Fruit fly (Drosophila melanogaster) whole organism, embryonic: ENCODE data around the gene Invadolysin.
A peak's percentile ranks its signal among the peaks of the same experiment; 100 is the strongest.

Source experiments
- Asciz ChIP-seq: fragments of 200-800 bp; sonication (Bioruptor generic); optimal IDR thresholded peaks from 2 replicates; lab custom pipeline; 2017; ENCODE audit warnings: missing biosample characterization, mild to moderate bottlenecking, missing genetic modification characterization, missing genetic modification reagents
- Awh ChIP-seq: fragments of 200-800 bp; sonication (Bioruptor generic); IDR thresholded peaks from 2 replicates; pipeline ENCODE4, ENCODE4 v1.3.6; 2022; ENCODE audit warnings: missing biosample characterization, missing genetic modification characterization
- CG10431 ChIP-seq: fragments of 200-800 bp; sonication (Bioruptor generic); optimal IDR thresholded peaks from 3 replicates; lab custom pipeline; 2018; ENCODE audit warnings: missing biosample characterization, mild to moderate bottlenecking, missing genetic modification characterization
- CG10543 ChIP-seq: fragments of 200-800 bp; sonication (Bioruptor generic); optimal IDR thresholded peaks from 3 replicates; lab custom pipeline; 2017; ENCODE audit warnings: missing biosample characterization, mild to moderate bottlenecking, missing genetic modification characterization, moderate library complexity
- CG10959 ChIP-seq: fragments of 200-800 bp; sonication (Bioruptor generic); IDR thresholded peaks from 2 replicates; pipeline ENCODE4 v1.3.6; 2022; ENCODE audit warnings: missing biosample characterization, missing genetic modification characterization
- CG11723 ChIP-seq: fragments of 200-800 bp; sonication (Bioruptor generic); optimal IDR thresholded peaks from 2 replicates; lab custom pipeline; 2017; ENCODE audit warnings: missing biosample characterization, mild to moderate bottlenecking, missing genetic modification characterization
- CG12391 ChIP-seq: fragments of 200-800 bp; sonication (Bioruptor generic); optimal IDR thresholded peaks from 3 replicates; lab custom pipeline; 2018; ENCODE audit warnings: missing biosample characterization, mild to moderate bottlenecking, missing genetic modification characterization, moderate library complexity
- CG1602 ChIP-seq: fragments of 200-800 bp; sonication (Bioruptor generic); optimal IDR thresholded peaks from 3 replicates; lab custom pipeline; 2016; ENCODE audit warnings: missing biosample characterization, missing genetic modification characterization
- CG1647 ChIP-seq: fragments of 200-800 bp; sonication (Bioruptor generic); optimal IDR thresholded peaks from 3 replicates; lab custom pipeline; 2016; ENCODE audit warnings: missing biosample characterization, missing genetic modification characterization
- CG17612 ChIP-seq: fragments of 200-800 bp; sonication (Bioruptor generic); IDR thresholded peaks from 2 replicates; pipeline ENCODE4 v1.3.6; 2022; ENCODE audit warnings: missing biosample characterization, missing genetic modification characterization
- CG17829 ChIP-seq: fragments of 200-800 bp; optimal IDR thresholded peaks from 2 replicates; lab custom pipeline; 2019; ENCODE audit warnings: missing biosample characterization, mild to moderate bottlenecking, missing genetic modification characterization, moderate library complexity
- CG18764 ChIP-seq: fragments of 200-800 bp; sonication (Bioruptor generic); optimal IDR thresholded peaks from 3 replicates; lab custom pipeline; 2016; ENCODE audit warnings: missing biosample characterization, missing genetic modification characterization
- CG2199 ChIP-seq: fragments of 200-800 bp; sonication (Bioruptor generic); IDR thresholded peaks from 3 replicates; pipeline ENCODE4 v1.3.6; 2022; ENCODE audit warnings: missing biosample characterization, missing genetic modification characterization
- CG3065 ChIP-seq: fragments of 200-800 bp; sonication (Bioruptor generic); optimal IDR thresholded peaks from 2 replicates; lab custom pipeline; 2016; ENCODE audit warnings: missing biosample characterization, missing genetic modification characterization
- CG32767 ChIP-seq: fragments of 200-800 bp; sonication (Bioruptor generic); IDR thresholded peaks from 2 replicates; pipeline ENCODE4 v1.3.6; 2022; ENCODE audit warnings: missing biosample characterization, missing genetic modification characterization
- CG32772 ChIP-seq: fragments of 200-800 bp; sonication (Bioruptor generic); IDR thresholded peaks from 2 replicates; pipeline ENCODE4 v1.3.6; 2022; ENCODE audit warnings: missing biosample characterization, missing genetic modification characterization
- CG4282 ChIP-seq: fragments of 200-800 bp; sonication (Bioruptor generic); optimal IDR thresholded peaks from 2 replicates; lab custom pipeline; 2016; ENCODE audit warnings: missing biosample characterization, missing genetic modification characterization
- CG8359 ChIP-seq: fragments of 200-800 bp; sonication (Bioruptor generic); optimal IDR thresholded peaks from 2 replicates; lab custom pipeline; 2017; ENCODE audit warnings: missing biosample characterization, mild to moderate bottlenecking, missing genetic modification characterization, borderline replicate concordance
- CG8924 ChIP-seq: fragments of 200-800 bp; optimal IDR thresholded peaks from 3 replicates; lab custom pipeline; 2019; ENCODE audit warnings: missing biosample characterization, mild to moderate bottlenecking, missing genetic modification characterization, moderate library complexity
- CG9797 ChIP-seq: fragments of 200-800 bp; sonication (Bioruptor generic); optimal IDR thresholded peaks from 3 replicates; lab custom pipeline; 2018; ENCODE audit warnings: missing biosample characterization, mild to moderate bottlenecking, missing genetic modification characterization
- D19A ChIP-seq: fragments of 200-800 bp; optimal IDR thresholded peaks from 3 replicates; lab custom pipeline; 2019; ENCODE audit warnings: missing biosample characterization, mild to moderate bottlenecking, missing genetic modification characterization, moderate library complexity
- E2f2 ChIP-seq: fragments of 200-800 bp; sonication (Bioruptor generic); IDR thresholded peaks from 2 replicates; pipeline ENCODE4 v1.3.6; 2022; ENCODE audit warnings: missing biosample characterization, missing genetic modification characterization
- H15 ChIP-seq: fragments of 200-800 bp; sonication (Bioruptor generic); IDR thresholded peaks from 3 replicates; pipeline ENCODE4 v1.3.6; 2022; ENCODE audit warnings: missing biosample characterization, missing genetic modification characterization
- Hmr ChIP-seq: fragments of 200-800 bp; sonication (Bioruptor generic); optimal IDR thresholded peaks from 3 replicates; lab custom pipeline; 2017; ENCODE audit warnings: mild to moderate bottlenecking, missing biosample characterization, missing genetic modification reagents, missing genetic modification characterization
- Hr39 ChIP-seq: fragments of >200 bp; optimal IDR thresholded peaks from 2 replicates; lab custom pipeline; 2017
- Jarid2 ChIP-seq: fragments of 200-800 bp; sonication (Bioruptor generic); optimal IDR thresholded peaks from 3 replicates; lab custom pipeline; 2017; ENCODE audit warnings: mild to moderate bottlenecking, missing biosample characterization, missing genetic modification reagents, missing genetic modification characterization
- Meics ChIP-seq: fragments of 200-800 bp; sonication (Bioruptor generic); optimal IDR thresholded peaks from 2 replicates; lab custom pipeline; 2017; ENCODE audit warnings: missing biosample characterization, mild to moderate bottlenecking, missing genetic modification characterization
- Mrtf ChIP-seq: fragments of 200-800 bp; sonication (Bioruptor generic); IDR thresholded peaks from 3 replicates; pipeline ENCODE4 v1.3.6; 2022; ENCODE audit warnings: missing biosample characterization, missing genetic modification characterization
- Oaz ChIP-seq: fragments of 200-800 bp; sonication (Bioruptor generic); IDR thresholded peaks from 2 replicates; pipeline ENCODE4 v1.3.6; 2022; ENCODE audit warnings: missing biosample characterization, missing genetic modification characterization
- Side ChIP-seq: fragments of 200-800 bp; sonication (Bioruptor generic); optimal IDR thresholded peaks from 2 replicates; lab custom pipeline; 2016; ENCODE audit warnings: missing biosample characterization, missing genetic modification characterization
- bsh ChIP-seq, 2 experiments: fragments of 200-800 bp; sonication (Bioruptor generic); optimal IDR thresholded peaks; 2 replicates each; lab custom pipeline; 2017 to 2018; ENCODE audit warnings: mild to moderate bottlenecking in 2 of 2, missing biosample characterization in 2 of 2, missing genetic modification characterization in 2 of 2, moderate library complexity in 1 of 2
- caup ChIP-seq: fragments of 200-800 bp; sonication (Bioruptor generic); optimal IDR thresholded peaks from 3 replicates; lab custom pipeline; 2017; ENCODE audit warnings: missing biosample characterization, mild to moderate bottlenecking, missing genetic modification characterization, moderate library complexity; ENCODE audit not compliant: severe bottlenecking
- corto ChIP-seq: fragments of 200-800 bp; sonication (Bioruptor generic); optimal IDR thresholded peaks from 2 replicates; lab custom pipeline; 2016; ENCODE audit warnings: missing biosample characterization, mild to moderate bottlenecking, missing genetic modification characterization, moderate library complexity
- dysf ChIP-seq: fragments of 200-800 bp; sonication (Bioruptor generic); IDR thresholded peaks from 3 replicates; pipeline ENCODE4 v1.3.6; 2022; ENCODE audit warnings: missing biosample characterization, missing genetic modification characterization
- fru ChIP-seq: fragments of >200 bp; optimal IDR thresholded peaks from 2 replicates; lab custom pipeline; 2017
- gro ChIP-seq: fragments of 200-800 bp; sonication (Bioruptor generic); optimal IDR thresholded peaks from 2 replicates; lab custom pipeline; 2016; ENCODE audit warnings: missing biosample characterization, missing genetic modification characterization
- gt ChIP-seq: fragments of 200-800 bp; sonication (Bioruptor generic); IDR thresholded peaks from 2 replicates; pipeline ENCODE4 v1.3.6; 2022; ENCODE audit warnings: missing biosample characterization, missing genetic modification characterization
- lov ChIP-seq, 2 experiments: fragments of 200-800 bp in 1 of 2; fragments of >200 bp in 1 of 2; sonication (Bioruptor generic) in 1 of 2; IDR thresholded peaks in 1 of 2; optimal IDR thresholded peaks in 1 of 2; 2 replicates in 1 of 2; 3 replicates in 1 of 2; pipeline versions ENCODE4 v1.3.6 to Lab custom; 2017 to 2022; ENCODE audit warnings: missing biosample characterization in 1 of 2, missing genetic modification characterization in 1 of 2
- mirr ChIP-seq: fragments of 200-800 bp; sonication (Bioruptor generic); optimal IDR thresholded peaks from 3 replicates; lab custom pipeline; 2018; ENCODE audit warnings: missing biosample characterization, mild to moderate bottlenecking, missing genetic modification characterization
- nerfin-1 ChIP-seq: fragments of 200-800 bp; sonication (Bioruptor generic); optimal IDR thresholded peaks from 3 replicates; lab custom pipeline; 2019; ENCODE audit warnings: missing biosample characterization, mild to moderate bottlenecking, missing genetic modification characterization, moderate library complexity
- pita ChIP-seq: fragments of 200-800 bp; sonication (Bioruptor generic); optimal IDR thresholded peaks from 2 replicates; lab custom pipeline; 2017; ENCODE audit warnings: missing biosample characterization, mild to moderate bottlenecking, missing genetic modification characterization
- run ChIP-seq: fragments of 200-800 bp; sonication (Bioruptor generic); optimal IDR thresholded peaks from 3 replicates; lab custom pipeline; 2018; ENCODE audit warnings: missing biosample characterization, mild to moderate bottlenecking, missing genetic modification characterization
- sens ChIP-seq: fragments of 200-800 bp; sonication (Bioruptor generic); peaks from one replicate; lab custom pipeline; 2016; ENCODE audit warnings: missing biosample characterization, missing genetic modification characterization
- slou ChIP-seq: fragments of 200-800 bp; sonication (Bioruptor generic); optimal IDR thresholded peaks from 3 replicates; lab custom pipeline; 2016; ENCODE audit warnings: missing biosample characterization, missing genetic modification characterization
- slp2 ChIP-seq: fragments of 200-800 bp; sonication (Bioruptor generic); optimal IDR thresholded peaks from 2 replicates; lab custom pipeline; 2016; ENCODE audit warnings: missing biosample characterization, missing genetic modification characterization
- ssp ChIP-seq: fragments of 200-800 bp; sonication (Bioruptor generic); IDR thresholded peaks from 2 replicates; pipeline ENCODE4 v1.3.6; 2022; ENCODE audit warnings: missing biosample characterization, missing genetic modification characterization
- trh ChIP-seq: fragments of 200-800 bp; sonication (Bioruptor generic); optimal IDR thresholded peaks from 2 replicates; lab custom pipeline; 2016; ENCODE audit warnings: missing biosample characterization, missing genetic modification characterization
- vfl ChIP-seq: fragments of 200-800 bp; sonication (Bioruptor generic); optimal IDR thresholded peaks from 2 replicates; lab custom pipeline; 2016; ENCODE audit warnings: missing biosample characterization, missing genetic modification characterization
- wor ChIP-seq: fragments of 200-800 bp; sonication (Bioruptor generic); IDR thresholded peaks from 2 replicates; pipeline ENCODE4 v1.3.6; 2022; ENCODE audit warnings: missing biosample characterization, missing genetic modification characterization
- yki ChIP-seq: fragments of >200 bp; optimal IDR thresholded peaks from 3 replicates; lab custom pipeline; 2018
- zen2 ChIP-seq: fragments of 200-800 bp; sonication (Bioruptor generic); IDR thresholded peaks from 3 replicates; pipeline ENCODE4 v1.3.6; 2022; ENCODE audit warnings: missing biosample characterization, missing genetic modification characterization; ENCODE audit not compliant: partially characterized antibody
- zf30C ChIP-seq: fragments of 200-800 bp; sonication (Bioruptor generic); optimal IDR thresholded peaks from 3 replicates; lab custom pipeline; 2018; ENCODE audit warnings: missing biosample characterization, mild to moderate bottlenecking, missing genetic modification characterization

Invadolysin gene

dm6 chr3R:10130091-10130490, 14.4 kb upstream of the Invadolysin start (continued):
- TF ChIP-seq CG2199 (GFP tag; lab: Robert Waterston, UW) = no peak
- TF ChIP-seq slp2 (GFP tag; lab: Kevin White, UChicago) = no peak
- no peak for TF ChIP-seq Jarid2 (GFP tag; lab: Kevin White, UChicago)
- TF ChIP-seq caup (GFP tag; lab: Kevin White, UChicago) = peak; percentile 56
- TF ChIP-seq E2f2 (GFP tag; lab: Robert Waterston, UW) = 0 out of 2 replicates have a peak, but pooled peaks have one; percentile 34
- TF ChIP-seq zen2 (GFP tag; lab: Robert Waterston, UW) = no peak
- TF ChIP-seq CG8359 (GFP tag; lab: Kevin White, UChicago) = no peak
- no peak for TF ChIP-seq pita (GFP tag; lab: Kevin White, UChicago)
- TF ChIP-seq CG17829 (tag; lab: Kevin White, UChicago) = peak; percentile 62
- no peak for TF ChIP-seq Hr39 (lab: Kevin White, UChicago)
- TF ChIP-seq CG32767 (GFP tag; lab: Robert Waterston, UW) = peak; percentile 66
- peak; percentile 27 for TF ChIP-seq run (tag; lab: Kevin White, UChicago)
- TF ChIP-seq nerfin-1 = no peak
- TF ChIP-seq CG3065 (GFP tag; lab: Kevin White, UChicago) = no peak
- TF ChIP-seq Side (GFP tag; lab: Kevin White, UChicago) = no peak
- peak; percentile 40 for TF ChIP-seq D19A (tag; lab: Kevin White, UChicago)
- no peak for TF ChIP-seq corto (GFP tag; lab: Kevin White, UChicago)
- no peak for TF ChIP-seq mirr
- no peak for TF ChIP-seq lov (optimal IDR thresholded peaks at IDR 0.05; lab: Kevin White, UChicago)
- no peak for TF ChIP-seq lov (GFP tag; IDR thresholded peaks at IDR 0.05; lab: Robert Waterston, UW)
- TF ChIP-seq slou = peak; percentile 11
- TF ChIP-seq CG4282 (GFP tag; lab: Kevin White, UChicago) = no peak
- TF ChIP-seq gro (GFP tag; lab: Kevin White, UChicago) = peak; percentile 49
- TF ChIP-seq wor (GFP tag; lab: Robert Waterston, UW) = 0 out of 2 replicates have a peak, but pooled peaks have one; percentile 26
- TF ChIP-seq fru (lab: Kevin White, UChicago) = no peak
- TF ChIP-seq CG1602 (GFP tag; lab: Kevin White, UChicago) = peak; percentile 26
- no peak for TF ChIP-seq vfl (GFP tag; lab: Kevin White, UChicago)
- TF ChIP-seq Asciz = peak; percentile 36
- TF ChIP-seq CG10959 (GFP tag; lab: Robert Waterston, UW) = no peak
- peak; percentile 68; the same call in 1 of the 2 replicates for TF ChIP-seq Awh (GFP tag; lab: Robert Waterston, UW)
- no peak for TF ChIP-seq trh
- TF ChIP-seq CG32772 = peak; percentile 49
- peak; percentile 59; the same call in 1 of the 3 replicates for TF ChIP-seq H15 (GFP tag; lab: Robert Waterston, UW)
- peak; percentile 75 for TF ChIP-seq Meics
- peak; percentile 70 for TF ChIP-seq dysf (GFP tag; lab: Robert Waterston, UW)
- peak; percentile 71 for TF ChIP-seq CG8924 (tag; lab: Kevin White, UChicago)
- TF ChIP-seq CG11723 = no peak
- no peak for TF ChIP-seq gt (GFP tag; lab: Robert Waterston, UW)
- TF ChIP-seq CG9797 (GFP tag; lab: Kevin White, UChicago) = no peak
- TF ChIP-seq CG10431 (GFP tag; lab: Kevin White, UChicago) = no peak
- no peak for TF ChIP-seq CG1647 (GFP tag; lab: Kevin White, UChicago)
- TF ChIP-seq yki (lab: Kevin White, UChicago) = no peak
- TF ChIP-seq CG12391 (tag; lab: Kevin White, UChicago) = peak; percentile 71
- TF ChIP-seq Oaz = no peak
- TF ChIP-seq Hmr = peak; percentile 76
- TF ChIP-seq zf30C (GFP tag; lab: Kevin White, UChicago) = no peak
- no peak; the same call in 1 of the 2 replicates for TF ChIP-seq ssp (GFP tag; lab: Robert Waterston, UW)
- TF ChIP-seq CG10543 (GFP tag; lab: Kevin White, UChicago) = no peak
- peak; percentile 91 for TF ChIP-seq sens (GFP tag; lab: Kevin White, UChicago)
- peak; percentile 43 for TF ChIP-seq CG18764
- peak in 1 of 2 experiments; percentile 72 for TF ChIP-seq bsh (GFP tag; optimal IDR thresholded peaks at IDR 0.05; lab: Kevin White, UChicago)
- no peak for TF ChIP-seq Mrtf (GFP tag; lab: Robert Waterston, UW)
- TF ChIP-seq CG17612 (GFP tag; lab: Robert Waterston, UW) = 0 out of 2 replicates have a peak, but pooled peaks have one; percentile 37
